Fruit fly (Drosophila melanogaster): Measurements from ENCODE around the gene vig2.
A peak's percentile ranks its signal among the peaks of the same experiment; 100 is the strongest.

Gene vig2

DNA sequence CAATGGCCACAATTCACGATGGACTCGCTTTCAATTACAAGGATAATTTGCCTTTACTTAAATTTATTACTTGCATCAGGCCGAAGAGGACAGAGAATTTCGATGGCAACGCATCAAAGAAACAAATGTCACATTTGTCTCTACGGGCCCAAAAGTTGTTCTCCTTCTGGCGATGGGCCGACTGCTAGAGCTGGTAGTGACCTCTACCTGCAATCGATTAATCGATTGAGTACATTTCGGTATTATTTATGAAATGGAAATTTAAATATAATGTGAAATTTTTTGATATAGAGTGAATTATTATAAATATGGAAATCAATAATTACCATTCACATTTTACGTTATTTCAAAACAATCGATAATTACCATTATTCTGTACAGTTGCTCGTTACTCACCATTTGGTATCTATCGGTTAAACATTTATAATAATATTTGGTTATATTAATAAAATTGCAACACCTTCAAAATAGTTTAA, 399 bp upstream of the vig2 start, which contains the start of the genes CG31510 and TTLL5 (continued):
- no peak for TF ChIP-seq ems (GFP tag; optimal IDR thresholded peaks at IDR 0.05)
- 0 out of 3 replicates have a peak, but pooled peaks have one; percentile 43 for TF ChIP-seq CG34422 (GFP tag; IDR thresholded peaks at IDR 0.05)
- no peak for TF ChIP-seq CG9727 (GFP tag; optimal IDR thresholded peaks at IDR 0.05)
- TF ChIP-seq CG4617 (GFP tag; optimal IDR thresholded peaks at IDR 0.05; ENCODE audit: borderline replicate concordance), result peak; percentile 49
- TF ChIP-seq Med (GFP tag), result no peak
- TF ChIP-seq CG11695 (GFP tag; IDR thresholded peaks at IDR 0.05), result peak; percentile 26; the same call in 1 of the 3 replicates
- TF ChIP-seq CG31365 (tag; optimal IDR thresholded peaks at IDR 0.05), result no peak
- no peak for TF ChIP-seq E2f1 (GFP tag; IDR thresholded peaks at IDR 0.05)
- no peak for TF ChIP-seq CG2712 (tag; optimal IDR thresholded peaks at IDR 0.05)
- peak; percentile 15 for TF ChIP-seq lilli (GFP tag; optimal IDR thresholded peaks at IDR 0.05)
- TF ChIP-seq D19B (GFP tag; optimal IDR thresholded peaks at IDR 0.05), result no peak
- no peak for TF ChIP-seq phol (tag; optimal IDR thresholded peaks at IDR 0.05)
- TF ChIP-seq zen (tag; optimal IDR thresholded peaks at IDR 0.05), result no peak
- TF ChIP-seq trh (GFP tag; optimal IDR thresholded peaks at IDR 0.05), result no peak
- no peak for TF ChIP-seq yki (optimal IDR thresholded peaks at IDR 0.05)
- peak; percentile 49; the same call in 1 of the 3 replicates for TF ChIP-seq zfh1 (GFP tag; IDR thresholded peaks at IDR 0.05)
- peak; percentile 42 for TF ChIP-seq Sox100B (GFP tag; optimal IDR thresholded peaks at IDR 0.05)
- TF ChIP-seq sens (GFP tag), result peak; percentile 67
- peak; percentile 68 for TF ChIP-seq HLH4C (GFP tag; IDR thresholded peaks at IDR 0.05; ENCODE audit: partially characterized antibody)
- no peak for TF ChIP-seq caup (GFP tag; optimal IDR thresholded peaks at IDR 0.05; ENCODE audit: severe bottlenecking)
- no peak for TF ChIP-seq Ada2b (GFP tag; IDR thresholded peaks at IDR 0.05)
- no peak for TF ChIP-seq eyg (GFP tag; optimal IDR thresholded peaks at IDR 0.05)
- no peak for TF ChIP-seq CG18764 (GFP tag; optimal IDR thresholded peaks at IDR 0.05)
- TF ChIP-seq dati (GFP tag; IDR thresholded peaks at IDR 0.05), result no peak
- no peak for TF ChIP-seq CG10274 (GFP tag; optimal IDR thresholded peaks at IDR 0.05)
- TF ChIP-seq CG5953 (GFP tag; IDR thresholded peaks at IDR 0.05), result no peak
- TF ChIP-seq gem (tag; optimal IDR thresholded peaks at IDR 0.05), result no peak
- TF ChIP-seq slp2 (GFP tag; optimal IDR thresholded peaks at IDR 0.05), result no peak
- TF ChIP-seq CG7357 (GFP tag; IDR thresholded peaks at IDR 0.05), result no peak
- TF ChIP-seq repo (GFP tag; optimal IDR thresholded peaks at IDR 0.05), result no peak
- TF ChIP-seq trem (tag; optimal IDR thresholded peaks at IDR 0.05), result no peak
- no peak for TF ChIP-seq Taf1 (GFP tag; IDR thresholded peaks at IDR 0.05)
- no peak for TF ChIP-seq ham (GFP tag; IDR thresholded peaks at IDR 0.05)
- no peak for TF ChIP-seq CG3838 (GFP tag; optimal IDR thresholded peaks at IDR 0.05)
- no peak for TF ChIP-seq pan (optimal IDR thresholded peaks at IDR 0.05)
- no peak for TF ChIP-seq pan (GFP tag; optimal IDR thresholded peaks at IDR 0.05 in 1 of 2, IDR thresholded peaks at IDR 0.05 in 1 of 2)
- TF ChIP-seq jing (GFP tag; optimal IDR thresholded peaks at IDR 0.05), result no peak
- no peak for TF ChIP-seq fd64A (GFP tag; optimal IDR thresholded peaks at IDR 0.05)
- TF ChIP-seq bigmax (GFP tag; optimal IDR thresholded peaks at IDR 0.05), result no peak
- TF ChIP-seq br (optimal IDR thresholded peaks at IDR 0.05), result no peak
- TF ChIP-seq Drgx (GFP tag; IDR thresholded peaks at IDR 0.05), result no peak
- TF ChIP-seq nau (GFP tag; optimal IDR thresholded peaks at IDR 0.05), result no peak
- no peak for TF ChIP-seq chif (GFP tag; optimal IDR thresholded peaks at IDR 0.05)
- TF ChIP-seq fd102C (GFP tag; optimal IDR thresholded peaks at IDR 0.05), result no peak
- TF ChIP-seq CG10565 (GFP tag; optimal IDR thresholded peaks at IDR 0.05), result no peak
- no peak for TF ChIP-seq CG17829 (tag; optimal IDR thresholded peaks at IDR 0.05)
- peak; percentile 71 for TF ChIP-seq amos (GFP tag; IDR thresholded peaks at IDR 0.05; ENCODE audit: partially characterized antibody)
- no peak for TF ChIP-seq ranshi (GFP tag; IDR thresholded peaks at IDR 0.05)
- peak; percentile 99 for TF ChIP-seq MESR4 (GFP tag; optimal IDR thresholded peaks at IDR 0.05)
- TF ChIP-seq CG30431 (GFP tag; optimal IDR thresholded peaks at IDR 0.05), result no peak
- TF ChIP-seq gce (GFP tag; IDR thresholded peaks at IDR 0.05), result no peak
- no peak for TF ChIP-seq CG8290 (GFP tag; optimal IDR thresholded peaks at IDR 0.05)
- TF ChIP-seq CG8290 (tag; optimal IDR thresholded peaks at IDR 0.05), result no peak
